Worm (Caenorhabditis elegans) whole organism, young adult: ENCODE data around the gene nol-6.
A peak's percentile ranks its signal among the peaks of the same experiment; 100 is the strongest.

ENCODE experiments used
- D2030.7 ChIP-seq: fragments of 200-800 bp; sonication (Bioruptor generic); IDR thresholded peaks from 2 replicates; pipeline ENCODE4 v1.3.6; 2022; ENCODE audit warnings: missing genetic modification reagents, missing genetic modification characterization, missing compliant biosample characterization
- F10E7.11 ChIP-seq: sonication (generic microtip); optimal IDR thresholded peaks from 2 replicates; lab custom pipeline; 2017; ENCODE audit warnings: mild to moderate bottlenecking, missing genetic modification characterization, moderate library complexity, missing compliant biosample characterization
- F22D6.2 ChIP-seq: sonication (generic microtip); optimal IDR thresholded peaks from 2 replicates; lab custom pipeline; 2016; ENCODE audit warnings: mild to moderate bottlenecking, missing genetic modification characterization, missing compliant biosample characterization
- F23B12.7 ChIP-seq: sonication (generic microtip); optimal IDR thresholded peaks from 2 replicates; lab custom pipeline; 2017; ENCODE audit warnings: missing genetic modification characterization, mild to moderate bottlenecking, missing compliant biosample characterization, antibody characterized with exemption, moderate library complexity; ENCODE audit not compliant: insufficient read depth
- F39B2.1 ChIP-seq: fragments of 200-800 bp; sonication (Bioruptor generic); IDR thresholded peaks from 2 replicates; pipeline ENCODE4 v1.3.6; 2022; ENCODE audit warnings: missing genetic modification reagents, missing genetic modification characterization, missing compliant biosample characterization
- F55B11.4 ChIP-seq: sonication (generic microtip); optimal IDR thresholded peaks from 2 replicates; lab custom pipeline; 2016; ENCODE audit warnings: missing compliant biosample characterization, missing genetic modification characterization, borderline replicate concordance; ENCODE audit not compliant: insufficient read depth
- F57A8.1 ChIP-seq: fragments of 200-800 bp; sonication (Bioruptor generic); optimal IDR thresholded peaks from 2 replicates; lab custom pipeline; 2018; ENCODE audit warnings: mild to moderate bottlenecking, missing genetic modification characterization, moderate library complexity, missing compliant biosample characterization
- ZK185.1 ChIP-seq: sonication (generic microtip); optimal IDR thresholded peaks from 2 replicates; lab custom pipeline; 2016; ENCODE audit warnings: mild to moderate bottlenecking, missing genetic modification characterization, missing compliant biosample characterization; ENCODE audit not compliant: poor library complexity, severe bottlenecking
- ama-1 ChIP-seq, 3 experiments: fragments of 150-350 bp in 1 of 3; sonication (generic microtip) in 2 of 3; optimal IDR thresholded peaks; 2 replicates each; lab custom pipeline; 2014 to 2018; ENCODE audit warnings: missing biosample characterization in 2 of 3, missing genetic modification characterization in 2 of 3, missing genetic modification reagents in 2 of 3
- atf-7 ChIP-seq: sonication (generic microtip); optimal IDR thresholded peaks from 2 replicates; lab custom pipeline; 2017; ENCODE audit warnings: mild to moderate bottlenecking, missing genetic modification characterization, missing compliant biosample characterization
- attf-3 ChIP-seq: fragments of 200-800 bp; sonication (Bioruptor generic); conservative IDR thresholded peaks from 2 replicates; pipeline ENCODE4 v1.3.6; 2022; ENCODE audit warnings: missing genetic modification reagents, missing genetic modification characterization, missing compliant biosample characterization
- attf-5 ChIP-seq: fragments of 200-800 bp; sonication (Bioruptor generic); optimal IDR thresholded peaks from 2 replicates; lab custom pipeline; 2018; ENCODE audit warnings: mild to moderate bottlenecking, missing genetic modification characterization, missing compliant biosample characterization
- attf-6 ChIP-seq: fragments of 200-800 bp; sonication (Bioruptor generic); IDR thresholded peaks from 2 replicates; pipeline ENCODE4 v1.3.6; 2022; ENCODE audit warnings: missing genetic modification reagents, missing genetic modification characterization, missing compliant biosample characterization
- cebp-1 ChIP-seq, 2 experiments: fragments of 200-800 bp in 1 of 2; sonication (Bioruptor generic) in 1 of 2; sonication (generic microtip) in 1 of 2; IDR thresholded peaks in 1 of 2; optimal IDR thresholded peaks in 1 of 2; 2 replicates each; pipeline versions ENCODE4 v1.3.6 to Lab custom; 2017 to 2022; ENCODE audit warnings: missing compliant biosample characterization in 2 of 2, missing genetic modification characterization in 2 of 2, mild to moderate bottlenecking in 1 of 2, missing genetic modification reagents in 1 of 2, moderate library complexity in 1 of 2
- ceh-100 ChIP-seq: fragments of 200-800 bp; sonication (Bioruptor generic); IDR thresholded peaks from 2 replicates; pipeline ENCODE4 v1.3.6; 2022; ENCODE audit warnings: missing genetic modification reagents, missing genetic modification characterization, missing compliant biosample characterization
- ceh-79 ChIP-seq: sonication (generic microtip); optimal IDR thresholded peaks from 2 replicates; lab custom pipeline; 2017; ENCODE audit warnings: mild to moderate bottlenecking, missing genetic modification characterization, missing compliant biosample characterization
- chd-7 ChIP-seq: sonication (generic microtip); optimal IDR thresholded peaks from 2 replicates; lab custom pipeline; 2016; ENCODE audit warnings: mild to moderate bottlenecking, missing genetic modification characterization, moderate library complexity, missing compliant biosample characterization
- die-1 ChIP-seq: sonication (generic microtip); optimal IDR thresholded peaks from 2 replicates; lab custom pipeline; 2016; ENCODE audit warnings: missing genotype, mild to moderate bottlenecking, missing genetic modification characterization, missing compliant biosample characterization
- dox-1 ChIP-seq: fragments of 200-800 bp; sonication (Bioruptor generic); IDR thresholded peaks from 2 replicates; pipeline ENCODE4 v1.3.6; 2022; ENCODE audit warnings: missing genetic modification reagents, missing genetic modification characterization, missing compliant biosample characterization
- dpff-1 ChIP-seq: sonication (generic microtip); optimal IDR thresholded peaks from 2 replicates; lab custom pipeline; 2017; ENCODE audit warnings: mild to moderate bottlenecking, missing genetic modification characterization, missing compliant biosample characterization
- dpl-1 ChIP-seq: fragments of 150-350 bp; optimal IDR thresholded peaks from 2 replicates; lab custom pipeline; 2014; ENCODE audit warnings: missing biosample characterization, missing genetic modification reagents, missing genetic modification characterization
- egl-18 ChIP-seq: fragments of 200-800 bp; sonication (Bioruptor generic); IDR thresholded peaks from 2 replicates; pipeline ENCODE4 v1.3.6; 2022; ENCODE audit warnings: missing genetic modification reagents, missing genetic modification characterization, missing compliant biosample characterization
- ekl-4 ChIP-seq: fragments of 200-800 bp; sonication (Bioruptor generic); IDR thresholded peaks from 2 replicates; pipeline ENCODE4 v1.3.6; 2022; ENCODE audit warnings: missing genetic modification reagents, missing genetic modification characterization, missing compliant biosample characterization
- fkh-3 ChIP-seq: sonication (generic microtip); optimal IDR thresholded peaks from 2 replicates; lab custom pipeline; 2016; ENCODE audit warnings: mild to moderate bottlenecking, missing genetic modification characterization, missing compliant biosample characterization
- hlh-26 ChIP-seq: fragments of 200-800 bp; sonication (Bioruptor generic); conservative IDR thresholded peaks from 2 replicates; pipeline ENCODE4 v1.3.6; 2022; ENCODE audit warnings: missing genetic modification reagents, missing genetic modification characterization, missing compliant biosample characterization
- hmg-20 ChIP-seq: fragments of 200-800 bp; sonication (Bioruptor generic); IDR thresholded peaks from 2 replicates; pipeline ENCODE4 v1.3.6; 2022; ENCODE audit warnings: missing genetic modification reagents, missing genetic modification characterization, missing compliant biosample characterization
- hsf-1 ChIP-seq: fragments of 200-800 bp; sonication (Bioruptor generic); IDR thresholded peaks from 2 replicates; pipeline ENCODE4 v1.3.6; 2022; ENCODE audit warnings: missing genetic modification reagents, missing genetic modification characterization, missing compliant biosample characterization
- lin-35 ChIP-seq, 3 experiments: fragments of 150-350 bp in 2 of 3; sonication (generic microtip) in 1 of 3; optimal IDR thresholded peaks; 2 replicates each; lab custom pipeline; 2014 to 2018; ENCODE audit warnings: missing biosample characterization in 3 of 3, missing genetic modification characterization in 3 of 3, missing genetic modification reagents in 3 of 3
- lin-40 ChIP-seq: sonication (generic microtip); optimal IDR thresholded peaks from 2 replicates; lab custom pipeline; 2016; ENCODE audit warnings: missing genetic modification characterization, mild to moderate bottlenecking, missing compliant biosample characterization, missing genotype, missing genetic modification reagents
- lin-54 ChIP-seq: fragments of 200-800 bp; sonication (Bioruptor generic); optimal IDR thresholded peaks from 2 replicates; lab custom pipeline; 2018; ENCODE audit warnings: mild to moderate bottlenecking, missing genetic modification characterization, missing compliant biosample characterization
- lsl-1 ChIP-seq: fragments of 200-800 bp; sonication (Bioruptor generic); optimal IDR thresholded peaks from 2 replicates; lab custom pipeline; 2018; ENCODE audit warnings: mild to moderate bottlenecking, missing genetic modification characterization, moderate library complexity, missing compliant biosample characterization
- madf-6 ChIP-seq: fragments of 200-800 bp; sonication (Bioruptor generic); IDR thresholded peaks from 2 replicates; pipeline ENCODE4 v1.3.6; 2022; ENCODE audit warnings: missing genetic modification reagents, missing genetic modification characterization, missing compliant biosample characterization
- madf-8 ChIP-seq: fragments of 200-800 bp; sonication (Bioruptor generic); conservative IDR thresholded peaks from 2 replicates; pipeline ENCODE4 v1.3.6; 2022; ENCODE audit warnings: missing genetic modification reagents, missing genetic modification characterization, missing compliant biosample characterization
- mcd-1 ChIP-seq: fragments of 200-800 bp; sonication (Bioruptor generic); IDR thresholded peaks from 2 replicates; pipeline ENCODE4 v1.3.6; 2022; ENCODE audit warnings: missing genetic modification reagents, missing genetic modification characterization, missing compliant biosample characterization
- nfyb-1 ChIP-seq: fragments of 200-800 bp; sonication (Bioruptor generic); IDR thresholded peaks from 2 replicates; pipeline ENCODE4 v1.3.6; 2022; ENCODE audit warnings: missing genetic modification reagents, missing genetic modification characterization, missing compliant biosample characterization
- pbrm-1 ChIP-seq: fragments of 200-800 bp; sonication (Bioruptor generic); IDR thresholded peaks from 2 replicates; pipeline ENCODE4 v1.3.6; 2022; ENCODE audit warnings: missing genetic modification reagents, missing genetic modification characterization, missing compliant biosample characterization
- pha-4 ChIP-seq: fragments of 150-350 bp; sonication (generic microtip); optimal IDR thresholded peaks from 2 replicates; lab custom pipeline; 2014; ENCODE audit warnings: missing biosample characterization, missing genetic modification reagents, missing genetic modification characterization
- rcor-1 ChIP-seq: fragments of 200-800 bp; sonication (Bioruptor generic); IDR thresholded peaks from 2 replicates; pipeline ENCODE4 v1.3.6; 2022; ENCODE audit warnings: missing genetic modification reagents, missing genetic modification characterization, missing compliant biosample characterization
- rpc-1 ChIP-seq, 2 experiments: fragments of 150-350 bp in 1 of 2; sonication (generic microtip) in 1 of 2; optimal IDR thresholded peaks; 2 replicates each; lab custom pipeline; 2014 to 2018; ENCODE audit warnings: missing biosample characterization in 1 of 2, missing genetic modification characterization in 1 of 2, missing genetic modification reagents in 1 of 2, missing genotype in 1 of 2
- sea-2 ChIP-seq: fragments of 200-800 bp; sonication (Bioruptor generic); IDR thresholded peaks from 2 replicates; pipeline ENCODE4 v1.3.6; 2022; ENCODE audit warnings: missing genetic modification characterization, missing compliant biosample characterization
- snpc-1.1 ChIP-seq: sonication (generic microtip); optimal IDR thresholded peaks from 2 replicates; lab custom pipeline; 2017; ENCODE audit warnings: missing genetic modification characterization, mild to moderate bottlenecking, missing compliant biosample characterization, antibody characterized with exemption, moderate library complexity, missing genotype, missing genetic modification reagents; ENCODE audit not compliant: insufficient read depth
- snpc-1.3 ChIP-seq: sonication (generic microtip); optimal IDR thresholded peaks from 2 replicates; lab custom pipeline; 2017; ENCODE audit warnings: missing genetic modification characterization, mild to moderate bottlenecking, missing compliant biosample characterization, antibody characterized with exemption, moderate library complexity, missing genotype, missing genetic modification reagents; ENCODE audit not compliant: insufficient read depth
- snpc-3.4 ChIP-seq: sonication (generic microtip); optimal IDR thresholded peaks from 2 replicates; lab custom pipeline; 2017; ENCODE audit warnings: missing genetic modification characterization, mild to moderate bottlenecking, missing compliant biosample characterization, antibody characterized with exemption, moderate library complexity, missing genotype, missing genetic modification reagents
- unc-130 ChIP-seq: sonication (generic microtip); optimal IDR thresholded peaks from 2 replicates; lab custom pipeline; 2016; ENCODE audit warnings: missing genetic modification reagents, missing genetic modification characterization, missing compliant biosample characterization
- ztf-25 ChIP-seq: fragments of 200-800 bp; sonication (Bioruptor generic); IDR thresholded peaks from 2 replicates; pipeline ENCODE4 v1.3.6; 2022; ENCODE audit warnings: missing genetic modification reagents, missing genetic modification characterization, missing compliant biosample characterization

The nol-6 gene

ce11 chrII:1437449-1438335 is at the start of gene nol-6 (continued):
- TF ChIP-seq egl-18 (GFP tag; lab: Robert Waterston, UW): no peak
- TF ChIP-seq ekl-4: no peak
- no peak for TF ChIP-seq ZK185.1
- no peak for TF ChIP-seq cebp-1 (GFP tag; IDR thresholded peaks at IDR 0.05; lab: Robert Waterston, UW)
- no peak for TF ChIP-seq cebp-1 (tag; optimal IDR thresholded peaks at IDR 0.05; lab: Kevin White, UChicago)
- no peak for TF ChIP-seq snpc-1.3 (tag; lab: Kevin White, UChicago)
- TF ChIP-seq lin-35 (GFP tag; optimal IDR thresholded peaks at IDR 0.05; lab: Kevin White, UChicago): no peak
- TF ChIP-seq fkh-3 (tag; lab: Kevin White, UChicago): no peak
- no peak for TF ChIP-seq dox-1 (GFP tag; lab: Robert Waterston, UW)
- peak; percentile 75 for TF ChIP-seq dpl-1 (GFP tag; lab: Kevin White, UChicago)
- no peak for TF ChIP-seq die-1 (tag; lab: Kevin White, UChicago)
- peak; percentile 35 for TF ChIP-seq snpc-3.4 (tag; lab: Kevin White, UChicago)
- TF ChIP-seq pbrm-1 (GFP tag; lab: Robert Waterston, UW): no peak
- peak; percentile 76 for TF ChIP-seq lsl-1 (GFP tag; lab: Kevin White, UChicago)
- no peak for TF ChIP-seq F39B2.1
- peak; percentile 92 for TF ChIP-seq attf-3 (GFP tag; lab: Robert Waterston, UW)
- TF ChIP-seq hsf-1 (GFP tag; lab: Robert Waterston, UW): no peak
- TF ChIP-seq dpff-1: no peak
- no peak for TF ChIP-seq F22D6.2 (tag; lab: Kevin White, UChicago)
- no peak for TF ChIP-seq pha-4 (tag; lab: Kevin White, UChicago)
- no peak for TF ChIP-seq F57A8.1 (GFP tag; lab: Kevin White, UChicago)
- no peak for TF ChIP-seq snpc-1.1 (tag; lab: Kevin White, UChicago)
- peak; percentile 86 for TF ChIP-seq madf-6 (GFP tag; lab: Robert Waterston, UW)
- no peak for TF ChIP-seq unc-130 (GFP tag; lab: Kevin White, UChicago)
- no peak for TF ChIP-seq atf-7
- TF ChIP-seq ama-1 (optimal IDR thresholded peaks at IDR 0.05; lab: Kevin White, UChicago): no peak
- TF ChIP-seq ama-1 (GFP tag; optimal IDR thresholded peaks at IDR 0.05; lab: Kevin White, UChicago): no peak
- TF ChIP-seq lin-54 (GFP tag; lab: Kevin White, UChicago): peak; percentile 30
- no peak for TF ChIP-seq F10E7.11 (tag; lab: Kevin White, UChicago)
- TF ChIP-seq hmg-20 (GFP tag; lab: Robert Waterston, UW): no peak
- no peak for TF ChIP-seq rpc-1 (optimal IDR thresholded peaks at IDR 0.05; lab: Kevin White, UChicago)
- no peak for TF ChIP-seq rpc-1 (tag; optimal IDR thresholded peaks at IDR 0.05; lab: Kevin White, UChicago)
- no peak for TF ChIP-seq ceh-79 (tag; lab: Kevin White, UChicago)
- TF ChIP-seq ceh-100: no peak
- TF ChIP-seq lin-40 (tag; lab: Kevin White, UChicago): no peak
- TF ChIP-seq attf-5 (GFP tag; lab: Kevin White, UChicago): no peak
- TF ChIP-seq F55B11.4: no peak
- no peak for TF ChIP-seq rcor-1 (GFP tag; lab: Robert Waterston, UW)
- no peak for TF ChIP-seq attf-6 (GFP tag; lab: Robert Waterston, UW)
- no peak for TF ChIP-seq mcd-1 (GFP tag; lab: Robert Waterston, UW)
- no peak for TF ChIP-seq hlh-26 (GFP tag; lab: Robert Waterston, UW)
- TF ChIP-seq sea-2: no peak
- TF ChIP-seq D2030.7 (GFP tag; lab: Robert Waterston, UW): peak; percentile 74
- TF ChIP-seq madf-8 (GFP tag; lab: Robert Waterston, UW): peak; percentile 70
- no peak for TF ChIP-seq chd-7 (tag; lab: Kevin White, UChicago)
- no peak for TF ChIP-seq F23B12.7 (tag; lab: Kevin White, UChicago)
- no peak for TF ChIP-seq ztf-25 (GFP tag; lab: Robert Waterston, UW)
- no peak for TF ChIP-seq nfyb-1 (GFP tag; lab: Robert Waterston, UW)
